Fruit fly (Drosophila melanogaster) whole organism, adult: Measurements from ENCODE around the gene CG17141.

Experiments
- CG11617 ChIP-seq: fragments of 200-800 bp; sonication (Bioruptor generic); optimal IDR thresholded peaks from 2 replicates; lab custom pipeline; 2017; ENCODE audit warnings: mild to moderate bottlenecking, missing biosample characterization, missing genetic modification reagents, missing genetic modification characterization
- CG12768 ChIP-seq: fragments of 200-800 bp; sonication (Bioruptor generic); optimal IDR thresholded peaks from 2 replicates; lab custom pipeline; 2017; ENCODE audit warnings: missing biosample characterization, missing genetic modification characterization, mild to moderate bottlenecking, moderate library complexity, missing genetic modification reagents
- CG14711 ChIP-seq: fragments of 200-800 bp; sonication (Bioruptor generic); optimal IDR thresholded peaks from 2 replicates; lab custom pipeline; 2018; ENCODE audit warnings: missing biosample characterization, mild to moderate bottlenecking, missing genetic modification characterization, moderate library complexity
- CG1620 ChIP-seq: fragments of 200-800 bp; sonication (Bioruptor generic); optimal IDR thresholded peaks from 2 replicates; lab custom pipeline; 2016; ENCODE audit warnings: missing biosample characterization, missing genetic modification characterization
- CG33017 ChIP-seq: fragments of 200-800 bp; sonication (Bioruptor generic); optimal IDR thresholded peaks from 2 replicates; lab custom pipeline; 2018; ENCODE audit warnings: missing biosample characterization, mild to moderate bottlenecking, missing genetic modification characterization, moderate library complexity
- CG5204 ChIP-seq: fragments of 200-800 bp; sonication (Bioruptor generic); optimal IDR thresholded peaks from 2 replicates; lab custom pipeline; 2016; ENCODE audit warnings: missing biosample characterization, missing genetic modification characterization
- CG7045 ChIP-seq: fragments of 200-800 bp; sonication (Bioruptor generic); optimal IDR thresholded peaks from 2 replicates; lab custom pipeline; 2017; ENCODE audit warnings: missing biosample characterization, mild to moderate bottlenecking, missing genetic modification characterization
- CG7101 ChIP-seq: fragments of 200-800 bp; sonication (Bioruptor generic); optimal IDR thresholded peaks from 2 replicates; lab custom pipeline; 2018; ENCODE audit warnings: missing biosample characterization, mild to moderate bottlenecking, missing genetic modification characterization, moderate library complexity
- Clk ChIP-seq: fragments of 200-800 bp; sonication (Bioruptor generic); optimal IDR thresholded peaks from 2 replicates; lab custom pipeline; 2017; ENCODE audit warnings: missing biosample characterization, missing genetic modification characterization
- Crg-1 ChIP-seq: fragments of 200-800 bp; sonication (Bioruptor generic); optimal IDR thresholded peaks from 2 replicates; lab custom pipeline; 2016; ENCODE audit warnings: missing biosample characterization, missing genetic modification characterization
- Hr96 ChIP-seq: fragments of 200-800 bp; sonication (Bioruptor generic); optimal IDR thresholded peaks from 2 replicates; lab custom pipeline; 2016; ENCODE audit warnings: missing biosample characterization, missing genetic modification characterization
- Mnt ChIP-seq: fragments of 200-800 bp; sonication (Bioruptor generic); optimal IDR thresholded peaks from 2 replicates; lab custom pipeline; 2016; ENCODE audit warnings: missing biosample characterization, mild to moderate bottlenecking, missing genetic modification characterization
- bab1 ChIP-seq: fragments of 200-800 bp; sonication (Bioruptor generic); optimal IDR thresholded peaks from 3 replicates; lab custom pipeline; 2019; ENCODE audit warnings: missing biosample characterization, mild to moderate bottlenecking, missing genetic modification characterization, moderate library complexity
- cic ChIP-seq: fragments of 200-800 bp; sonication (Bioruptor generic); optimal IDR thresholded peaks from 2 replicates; lab custom pipeline; 2017; ENCODE audit warnings: missing biosample characterization, mild to moderate bottlenecking, missing genetic modification characterization, moderate library complexity
- cnc ChIP-seq, 2 experiments: fragments of >200 bp; optimal IDR thresholded peaks; 2 replicates each; lab custom pipeline; 2017
- kay ChIP-seq: fragments of 200-800 bp; sonication (Bioruptor generic); peaks from one replicate; lab custom pipeline; 2016; ENCODE audit warnings: missing biosample characterization, missing genetic modification characterization, borderline replicate concordance
- ovo ChIP-seq: fragments of 200-800 bp; sonication (Bioruptor generic); optimal IDR thresholded peaks from 2 replicates; lab custom pipeline; 2016; ENCODE audit warnings: missing biosample characterization, missing genetic modification characterization
- pad ChIP-seq: fragments of 200-800 bp; sonication (Bioruptor generic); optimal IDR thresholded peaks from 3 replicates; lab custom pipeline; 2017; ENCODE audit warnings: missing biosample characterization, missing genetic modification characterization, mild to moderate bottlenecking, moderate library complexity, missing genetic modification reagents
- tj ChIP-seq: fragments of 200-800 bp; sonication (Bioruptor generic); optimal IDR thresholded peaks from 3 replicates; lab custom pipeline; 2017; ENCODE audit warnings: missing biosample characterization, mild to moderate bottlenecking, missing genetic modification characterization, moderate library complexity
- toe ChIP-seq: fragments of 200-800 bp; sonication (Bioruptor generic); optimal IDR thresholded peaks from 2 replicates; lab custom pipeline; 2016; ENCODE audit warnings: missing biosample characterization, missing genetic modification characterization

Gene CG17141

dm6 chr3R:22780135-22780534 lies 32.7 kb upstream of the CG17141 start:
- TF ChIP-seq CG5204 (GFP tag; lab: Kevin White, UChicago) (peak; percentile 37), Hr96 (GFP tag; lab: Kevin White, UChicago) (no peak), CG7101 (tag; lab: Kevin White, UChicago) (no peak), kay (GFP tag; lab: Kevin White, UChicago) (no peak), CG12768 (GFP tag; lab: Kevin White, UChicago) (peak; percentile 2), bab1 (GFP tag; lab: Kevin White, UChicago) (no peak), CG7045 (GFP tag; lab: Kevin White, UChicago) (no peak), Crg-1 (no peak), toe (GFP tag; lab: Kevin White, UChicago) (no peak), cic (no peak), pad (GFP tag; lab: Kevin White, UChicago) (no peak), CG1620 (GFP tag; lab: Kevin White, UChicago) (no peak), Mnt (GFP tag; lab: Kevin White, UChicago) (no peak), ovo (GFP tag; lab: Kevin White, UChicago) (no peak), cnc (optimal IDR thresholded peaks at IDR 0.05; lab: Kevin White, UChicago) (no peak), tj (GFP tag; lab: Kevin White, UChicago) (no peak)

DNA sequence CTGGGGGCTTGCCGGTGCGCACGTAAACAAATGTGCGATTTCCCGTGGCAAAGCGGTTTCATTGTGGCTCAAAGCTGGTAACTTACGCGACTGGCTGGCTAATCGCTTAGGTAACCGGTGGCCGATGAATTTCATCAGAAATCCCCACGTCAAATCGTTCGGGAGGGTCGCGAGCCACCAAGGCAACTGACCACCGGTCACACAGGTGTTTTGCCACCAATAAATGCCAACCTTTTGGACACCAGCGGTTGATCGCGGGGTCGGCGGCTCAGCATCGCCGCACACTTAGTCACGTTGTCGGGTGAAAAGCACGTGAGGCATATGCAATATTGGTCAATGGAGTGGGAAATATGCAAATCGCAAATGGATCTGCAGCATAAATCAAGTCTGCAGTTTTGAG lies 29.1 kb upstream of the CG17141 start:
- no peak for TF ChIP-seq tj (GFP tag; lab: Kevin White, UChicago)
- no peak for TF ChIP-seq bab1 (GFP tag; lab: Kevin White, UChicago)
- no peak for TF ChIP-seq kay (GFP tag; lab: Kevin White, UChicago)
- no peak for TF ChIP-seq CG11617 (GFP tag; lab: Kevin White, UChicago)
- TF ChIP-seq pad (GFP tag; lab: Kevin White, UChicago): no peak
- TF ChIP-seq cic: no peak
- TF ChIP-seq ovo (GFP tag; lab: Kevin White, UChicago): no peak
- no peak for TF ChIP-seq CG1620 (GFP tag; lab: Kevin White, UChicago)
- no peak for TF ChIP-seq CG14711
- no peak for TF ChIP-seq CG12768 (GFP tag; lab: Kevin White, UChicago)
- TF ChIP-seq toe (GFP tag; lab: Kevin White, UChicago): no peak
- no peak for TF ChIP-seq CG7045 (GFP tag; lab: Kevin White, UChicago)
- no peak for TF ChIP-seq cnc (optimal IDR thresholded peaks at IDR 0.05; lab: Kevin White, UChicago)
- no peak for TF ChIP-seq Crg-1
- no peak for TF ChIP-seq CG5204 (GFP tag; lab: Kevin White, UChicago)
- no peak for TF ChIP-seq Mnt (GFP tag; lab: Kevin White, UChicago)
- no peak for TF ChIP-seq CG7101 (tag; lab: Kevin White, UChicago)

- TF ChIP-seq Crg-1 (no peak), cnc (optimal IDR thresholded peaks at IDR 0.05; lab: Kevin White, UChicago) (no peak), CG7045 (GFP tag; lab: Kevin White, UChicago) (no peak), tj (GFP tag; lab: Kevin White, UChicago) (no peak), CG7101 (tag; lab: Kevin White, UChicago) (no peak), bab1 (GFP tag; lab: Kevin White, UChicago) (no peak), Clk (no peak)
These were observed 24.3 kb upstream of the CG17141 start, which contains the start of gene CG43095 for dm6 chr3R:22771670-22772069. TSS of gene CG43095 (minus strand) at chr3R:22771770.

DNA sequence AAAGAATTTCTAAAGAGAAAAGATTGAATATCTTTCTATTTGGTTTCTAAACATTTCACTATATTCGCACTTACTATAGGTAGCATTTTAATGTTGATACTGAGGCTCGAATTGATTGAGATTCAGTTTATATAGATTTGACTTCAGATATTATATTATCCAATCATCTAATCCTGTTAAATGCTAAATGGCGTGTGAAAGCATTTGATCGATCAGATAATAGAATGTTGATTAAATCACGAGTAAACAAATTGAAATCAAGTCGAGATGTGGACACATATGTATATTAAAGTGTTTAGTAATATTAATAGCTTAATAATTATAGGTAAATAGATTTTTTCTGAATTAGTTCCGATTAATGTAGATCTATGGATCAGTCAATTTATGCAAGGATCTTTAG lies 23.5 kb upstream of the CG17141 start, which contains the start of gene CG43094:
TSS of gene CG43094 (minus strand) at position 101 of the 400 bp plus-strand sequence.
- TF ChIP-seq cic (no peak), CG12768 (GFP tag; lab: Kevin White, UChicago) (no peak), cnc (optimal IDR thresholded peaks at IDR 0.05; lab: Kevin White, UChicago) (no peak), Crg-1 (no peak), toe (GFP tag; lab: Kevin White, UChicago) (no peak), CG7045 (GFP tag; lab: Kevin White, UChicago) (no peak), CG5204 (GFP tag; lab: Kevin White, UChicago) (no peak), CG1620 (GFP tag; lab: Kevin White, UChicago) (no peak), CG33017 (tag; lab: Kevin White, UChicago) (no peak), kay (GFP tag; lab: Kevin White, UChicago) (no peak)

DNA sequence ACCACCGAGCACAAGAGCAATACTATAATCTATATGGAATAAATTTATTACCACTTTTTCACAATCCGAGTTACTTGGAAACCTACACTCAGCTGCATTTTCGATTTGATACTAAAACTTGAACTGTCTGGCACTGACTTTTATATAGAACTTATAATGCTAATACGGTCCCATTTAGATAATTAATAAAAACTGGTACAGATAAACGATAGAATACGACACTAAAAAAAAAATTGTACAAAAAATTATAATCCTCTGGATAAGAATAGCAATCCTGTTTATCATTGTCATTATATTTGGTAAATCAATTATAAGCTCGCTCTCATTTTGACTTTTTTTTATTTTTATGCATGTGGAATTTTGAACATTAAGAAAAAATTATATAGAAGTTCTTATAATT lies 22.8 kb upstream of the CG17141 start, which contains the start of gene CG43093:
TSS of gene CG43093 (minus strand) at position 101 of the 400 bp plus-strand sequence.
- no peak for TF ChIP-seq CG5204 (GFP tag; lab: Kevin White, UChicago)
- TF ChIP-seq Hr96 (GFP tag; lab: Kevin White, UChicago): no peak
- TF ChIP-seq cic: no peak
- TF ChIP-seq Crg-1: no peak
- TF ChIP-seq Clk: no peak
- TF ChIP-seq CG1620 (GFP tag; lab: Kevin White, UChicago): no peak
- TF ChIP-seq CG12768 (GFP tag; lab: Kevin White, UChicago): no peak
- no peak for TF ChIP-seq kay (GFP tag; lab: Kevin White, UChicago)
- TF ChIP-seq CG33017 (tag; lab: Kevin White, UChicago): no peak
- no peak for TF ChIP-seq CG14711
- TF ChIP-seq ovo (GFP tag; lab: Kevin White, UChicago): no peak
- no peak for TF ChIP-seq cnc (optimal IDR thresholded peaks at IDR 0.05; lab: Kevin White, UChicago)
- no peak for TF ChIP-seq bab1 (GFP tag; lab: Kevin White, UChicago)
- TF ChIP-seq CG7101 (tag; lab: Kevin White, UChicago): no peak

DNA sequence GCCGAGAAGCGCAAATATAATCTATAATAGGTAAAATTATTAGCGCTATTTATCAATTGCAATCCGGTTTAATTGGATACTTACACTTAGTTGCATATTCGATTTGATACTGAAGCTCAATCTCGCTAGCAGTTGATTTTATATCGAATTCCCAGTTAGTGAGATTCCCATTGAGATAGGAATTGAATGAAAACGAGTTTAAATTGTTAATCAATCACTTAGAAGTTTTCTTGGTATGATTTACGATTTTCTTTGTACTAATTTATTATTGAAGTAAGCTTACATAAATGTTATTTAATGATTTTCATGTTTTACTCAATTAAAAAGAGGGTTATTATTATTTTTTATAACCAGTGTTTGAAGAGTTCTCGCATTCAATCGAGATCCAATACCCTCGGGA lies 22.2 kb upstream of the CG17141 start, which contains the start of gene CG43092:
TSS of gene CG43092 (minus strand) at position 101 of the 400 bp plus-strand sequence.
- TF ChIP-seq cic (no peak), CG11617 (GFP tag; lab: Kevin White, UChicago) (no peak), Mnt (GFP tag; lab: Kevin White, UChicago) (no peak)
